Fruit fly (Drosophila melanogaster) whole organism, embryonic: Measurements from ENCODE around the gene Pino.

ENCODE experiments used
- Abd-B ChIP-seq: fragments of 200-800 bp; sonication (Bioruptor generic); optimal IDR thresholded peaks from 2 replicates; lab custom pipeline; 2018; ENCODE audit warnings: missing biosample characterization, mild to moderate bottlenecking, missing genetic modification characterization, moderate library complexity
- Bteb2 ChIP-seq: fragments of 200-800 bp; sonication (Bioruptor generic); optimal IDR thresholded peaks from 2 replicates; lab custom pipeline; 2016; ENCODE audit warnings: missing biosample characterization, missing genetic modification characterization
- CG10462 ChIP-seq: fragments of 200-800 bp; sonication (Bioruptor generic); optimal IDR thresholded peaks from 2 replicates; lab custom pipeline; 2016; ENCODE audit warnings: missing biosample characterization, missing genetic modification characterization
- CG10543 ChIP-seq: fragments of 200-800 bp; sonication (Bioruptor generic); optimal IDR thresholded peaks from 3 replicates; lab custom pipeline; 2017; ENCODE audit warnings: missing biosample characterization, mild to moderate bottlenecking, missing genetic modification characterization, moderate library complexity
- CG12744 ChIP-seq: fragments of 200-800 bp; sonication (Bioruptor generic); optimal IDR thresholded peaks from 2 replicates; lab custom pipeline; 2016; ENCODE audit warnings: missing biosample characterization, missing genetic modification characterization
- CG17359 ChIP-seq: fragments of 200-800 bp; sonication (Bioruptor generic); optimal IDR thresholded peaks from 3 replicates; lab custom pipeline; 2018; ENCODE audit warnings: missing biosample characterization, mild to moderate bottlenecking, missing genetic modification characterization, moderate library complexity
- CG18599 ChIP-seq: fragments of 200-800 bp; sonication (Bioruptor generic); optimal IDR thresholded peaks from 3 replicates; lab custom pipeline; 2017; ENCODE audit warnings: missing biosample characterization, missing genetic modification characterization, mild to moderate bottlenecking, moderate library complexity, missing genetic modification reagents
- CG18764 ChIP-seq: fragments of 200-800 bp; sonication (Bioruptor generic); optimal IDR thresholded peaks from 3 replicates; lab custom pipeline; 2016; ENCODE audit warnings: missing biosample characterization, missing genetic modification characterization
- CG2129 ChIP-seq: fragments of 200-800 bp; sonication (Bioruptor generic); IDR thresholded peaks from 2 replicates; pipeline ENCODE4 v1.3.6; 2022; ENCODE audit warnings: missing biosample characterization, missing genetic modification characterization; ENCODE audit not compliant: partially characterized antibody
- CG32772 ChIP-seq: fragments of 200-800 bp; sonication (Bioruptor generic); IDR thresholded peaks from 2 replicates; pipeline ENCODE4 v1.3.6; 2022; ENCODE audit warnings: missing biosample characterization, missing genetic modification characterization
- CG33213 ChIP-seq: fragments of 200-800 bp; sonication (Bioruptor generic); optimal IDR thresholded peaks from 3 replicates; lab custom pipeline; 2016; ENCODE audit warnings: missing biosample characterization, missing genetic modification characterization
- CG42726 ChIP-seq: fragments of 200-800 bp; sonication (Bioruptor generic); IDR thresholded peaks from 2 replicates; pipeline ENCODE4 v1.3.6; 2022; ENCODE audit warnings: missing biosample characterization, missing genetic modification characterization; ENCODE audit not compliant: partially characterized antibody
- CG4360 ChIP-seq: fragments of 200-800 bp; sonication (Bioruptor generic); IDR thresholded peaks from 2 replicates; pipeline ENCODE4 v1.3.6; 2022; ENCODE audit warnings: missing biosample characterization, missing genetic modification characterization
- CG5245 ChIP-seq: fragments of 200-800 bp; sonication (Bioruptor generic); optimal IDR thresholded peaks from 3 replicates; lab custom pipeline; 2016; ENCODE audit warnings: missing biosample characterization, missing genetic modification characterization
- CG5953 ChIP-seq: fragments of 200-800 bp; sonication (Bioruptor generic); IDR thresholded peaks from 2 replicates; pipeline ENCODE4 v1.3.6; 2022; ENCODE audit warnings: missing biosample characterization, missing genetic modification characterization
- CG7556 ChIP-seq: fragments of 200-800 bp; sonication (Bioruptor generic); optimal IDR thresholded peaks from 2 replicates; lab custom pipeline; 2017; ENCODE audit warnings: missing biosample characterization, mild to moderate bottlenecking, missing genetic modification characterization
- CG7786 ChIP-seq: fragments of 200-800 bp; sonication (Bioruptor generic); optimal IDR thresholded peaks from 2 replicates; lab custom pipeline; 2016; ENCODE audit warnings: missing biosample characterization, missing genetic modification characterization
- CG9609 ChIP-seq: fragments of 200-800 bp; sonication (Bioruptor generic); optimal IDR thresholded peaks from 3 replicates; lab custom pipeline; 2016; ENCODE audit warnings: missing biosample characterization, missing genetic modification characterization
- CG9932 ChIP-seq: fragments of 200-800 bp; sonication (Bioruptor generic); IDR thresholded peaks from 2 replicates; pipeline ENCODE4 v1.3.6; 2022; ENCODE audit warnings: missing biosample characterization, missing genetic modification characterization
- Dip2 ChIP-seq: fragments of 200-800 bp; sonication (Bioruptor generic); IDR thresholded peaks from 2 replicates; pipeline ENCODE4 v1.3.6; 2022; ENCODE audit warnings: missing biosample characterization, missing genetic modification characterization
- Ets65A ChIP-seq: fragments of 200-800 bp; sonication (Bioruptor generic); peaks from one replicate; lab custom pipeline; 2016; ENCODE audit warnings: missing biosample characterization, missing genetic modification characterization
- Gug ChIP-seq: fragments of 200-800 bp; sonication (Bioruptor generic); IDR thresholded peaks from 4 replicates; pipeline ENCODE4 v1.3.6; 2022; ENCODE audit warnings: missing biosample characterization, missing genetic modification characterization
- HmgZ ChIP-seq: fragments of 200-800 bp; sonication (Bioruptor generic); optimal IDR thresholded peaks from 2 replicates; lab custom pipeline; 2018; ENCODE audit warnings: missing biosample characterization, mild to moderate bottlenecking, missing genetic modification characterization
- Hr78 ChIP-seq, 2 experiments: fragments of 200-800 bp in 1 of 2; fragments of >200 bp in 1 of 2; sonication (Bioruptor generic) in 1 of 2; optimal IDR thresholded peaks; 2 replicates each; lab custom pipeline; 2017 to 2019; ENCODE audit warnings: missing biosample characterization in 2 of 2, missing genetic modification characterization in 2 of 2, mild to moderate bottlenecking in 1 of 2, moderate library complexity in 1 of 2
- NC2β ChIP-seq: fragments of 200-800 bp; sonication (Bioruptor generic); optimal IDR thresholded peaks from 2 replicates; lab custom pipeline; 2016; ENCODE audit warnings: missing biosample characterization, missing genetic modification characterization
- Poxn ChIP-seq: fragments of 200-800 bp; sonication (Bioruptor generic); IDR thresholded peaks from 2 replicates; pipeline ENCODE4 v1.3.6; 2022; ENCODE audit warnings: missing biosample characterization, missing genetic modification characterization
- Sin3A ChIP-seq: fragments of >200 bp; optimal IDR thresholded peaks from 2 replicates; lab custom pipeline; 2018
- Tbp ChIP-seq: fragments of >200 bp; optimal IDR thresholded peaks from 2 replicates; lab custom pipeline; 2018; ENCODE audit warnings: missing biosample characterization, missing genetic modification characterization
- aop ChIP-seq: fragments of 200-800 bp; sonication (Bioruptor generic); IDR thresholded peaks from 2 replicates; pipeline ENCODE4 v1.3.6; 2022; ENCODE audit warnings: missing biosample characterization, missing genetic modification characterization
- chn ChIP-seq: fragments of 200-800 bp; sonication (Bioruptor generic); optimal IDR thresholded peaks from 2 replicates; lab custom pipeline; 2016; ENCODE audit warnings: missing biosample characterization, missing genetic modification characterization
- da ChIP-seq: fragments of 200-800 bp; sonication (Bioruptor generic); optimal IDR thresholded peaks from 2 replicates; lab custom pipeline; 2016; ENCODE audit warnings: missing biosample characterization, missing genetic modification characterization
- dysf ChIP-seq: fragments of 200-800 bp; sonication (Bioruptor generic); IDR thresholded peaks from 3 replicates; pipeline ENCODE4 v1.3.6; 2022; ENCODE audit warnings: missing biosample characterization, missing genetic modification characterization
- ems ChIP-seq: fragments of 200-800 bp; sonication (Bioruptor generic); optimal IDR thresholded peaks from 3 replicates; lab custom pipeline; 2016; ENCODE audit warnings: missing biosample characterization, missing genetic modification characterization
- fd102C ChIP-seq: fragments of 200-800 bp; sonication (Bioruptor generic); optimal IDR thresholded peaks from 2 replicates; lab custom pipeline; 2018; ENCODE audit warnings: missing biosample characterization, mild to moderate bottlenecking, missing genetic modification characterization, moderate library complexity
- fu2 ChIP-seq: fragments of 200-800 bp; sonication (Bioruptor generic); optimal IDR thresholded peaks from 2 replicates; lab custom pipeline; 2016; ENCODE audit warnings: missing biosample characterization, missing genetic modification characterization
- gce ChIP-seq: fragments of 200-800 bp; sonication (Bioruptor generic); IDR thresholded peaks from 3 replicates; pipeline ENCODE4 v1.3.6; 2022; ENCODE audit warnings: missing biosample characterization, missing genetic modification characterization
- gfzf ChIP-seq: fragments of 200-800 bp; sonication (Bioruptor generic); optimal IDR thresholded peaks from 2 replicates; lab custom pipeline; 2016; ENCODE audit warnings: missing biosample characterization, mild to moderate bottlenecking, missing genetic modification characterization, moderate library complexity
- grau ChIP-seq: fragments of 200-800 bp; optimal IDR thresholded peaks from 3 replicates; lab custom pipeline; 2019; ENCODE audit warnings: missing biosample characterization, mild to moderate bottlenecking, missing genetic modification characterization, moderate library complexity
- gsb-n ChIP-seq: fragments of 200-800 bp; sonication (Bioruptor generic); optimal IDR thresholded peaks from 3 replicates; lab custom pipeline; 2018; ENCODE audit warnings: missing biosample characterization, mild to moderate bottlenecking, missing genetic modification characterization
- hb ChIP-seq: fragments of 200-800 bp; sonication (Bioruptor generic); IDR thresholded peaks from 3 replicates; pipeline ENCODE4 v1.3.6; 2022; ENCODE audit warnings: missing biosample characterization, missing genetic modification characterization; ENCODE audit not compliant: partially characterized antibody
- hkb ChIP-seq, 2 experiments: fragments of 200-800 bp in 1 of 2; fragments of >200 bp in 1 of 2; sonication (Bioruptor generic) in 1 of 2; IDR thresholded peaks in 1 of 2; optimal IDR thresholded peaks in 1 of 2; 2 replicates each; pipeline versions ENCODE4 v1.3.6 to Lab custom; 2017 to 2022; ENCODE audit warnings: missing biosample characterization in 1 of 2, missing genetic modification characterization in 1 of 2
- kah ChIP-seq: fragments of 200-800 bp; sonication (Bioruptor generic); optimal IDR thresholded peaks from 2 replicates; lab custom pipeline; 2018; ENCODE audit warnings: missing biosample characterization, mild to moderate bottlenecking, missing genetic modification characterization
- lilli ChIP-seq: fragments of 200-800 bp; sonication (Bioruptor generic); optimal IDR thresholded peaks from 3 replicates; lab custom pipeline; 2016; ENCODE audit warnings: missing biosample characterization, missing genetic modification characterization
- nmo ChIP-seq: fragments of 200-800 bp; sonication (Bioruptor generic); optimal IDR thresholded peaks from 2 replicates; lab custom pipeline; 2018; ENCODE audit warnings: missing biosample characterization, mild to moderate bottlenecking, missing genetic modification characterization, moderate library complexity
- pb ChIP-seq: fragments of 200-800 bp; sonication (Bioruptor generic); optimal IDR thresholded peaks from 3 replicates; lab custom pipeline; 2016; ENCODE audit warnings: missing biosample characterization, missing genetic modification characterization
- peb ChIP-seq: fragments of 200-800 bp; sonication (Bioruptor generic); IDR thresholded peaks from 2 replicates; pipeline ENCODE4 v1.3.6; 2022; ENCODE audit warnings: missing biosample characterization, missing genetic modification characterization
- pnt ChIP-seq: fragments of 200-800 bp; sonication (Bioruptor generic); optimal IDR thresholded peaks from 3 replicates; lab custom pipeline; 2016; ENCODE audit warnings: missing biosample characterization, missing genetic modification characterization
- ro ChIP-seq: fragments of 200-800 bp; sonication (Bioruptor generic); IDR thresholded peaks from 2 replicates; pipeline ENCODE4 v1.3.6; 2022; ENCODE audit warnings: missing biosample characterization, missing genetic modification characterization
- seq ChIP-seq: fragments of 200-800 bp; sonication (Bioruptor generic); IDR thresholded peaks from 2 replicates; pipeline ENCODE4 v1.3.6; 2022; ENCODE audit warnings: missing biosample characterization, missing genetic modification characterization
- slbo ChIP-seq: fragments of 200-800 bp; sonication (Bioruptor generic); IDR thresholded peaks from 2 replicates; pipeline ENCODE4 v1.3.6; 2022; ENCODE audit warnings: missing biosample characterization, missing genetic modification characterization
- sqz ChIP-seq: fragments of 200-800 bp; sonication (Bioruptor generic); optimal IDR thresholded peaks from 3 replicates; lab custom pipeline; 2018; ENCODE audit warnings: missing biosample characterization, mild to moderate bottlenecking, missing genetic modification characterization
- tgo ChIP-seq: fragments of 200-800 bp; sonication (Bioruptor generic); IDR thresholded peaks from 3 replicates; pipeline ENCODE4 v1.3.6; 2022; ENCODE audit warnings: missing biosample characterization, missing genetic modification characterization

The Pino gene

dm6 chr2L:1150554-1150953 lies 21.8 kb upstream of the Pino start, which contains the start of the genes Tfb4 and Vps29 (continued):
- TF ChIP-seq gce, result no peak; the same call in 2 of the 3 replicates
- TF ChIP-seq CG2129 (GFP tag; lab: Robert Waterston, UW), result peak; percentile 70
- peak; percentile 87 for TF ChIP-seq CG9932 (GFP tag; lab: Robert Waterston, UW)
- peak; percentile 49 for TF ChIP-seq fu2 (GFP tag; lab: Kevin White, UChicago)
- peak; percentile 69 for TF ChIP-seq slbo (GFP tag; lab: Robert Waterston, UW)
- TF ChIP-seq seq (GFP tag; lab: Robert Waterston, UW), result no peak
- peak; percentile 15; the same call in 1 of the 3 replicates for TF ChIP-seq dysf
- no peak for TF ChIP-seq CG5953
- no peak for TF ChIP-seq Abd-B
- TF ChIP-seq peb, result no peak
- TF ChIP-seq Sin3A (lab: Kevin White, UChicago), result no peak
- peak; percentile 94 for TF ChIP-seq hb
- TF ChIP-seq CG9609 (GFP tag; lab: Kevin White, UChicago), result no peak
- peak; percentile 94 for TF ChIP-seq Ets65A (GFP tag; lab: Kevin White, UChicago)
- no peak for TF ChIP-seq CG10462 (GFP tag; lab: Kevin White, UChicago)
- TF ChIP-seq pnt, result no peak
- TF ChIP-seq lilli, result peak; percentile 82
- TF ChIP-seq fd102C (GFP tag; lab: Kevin White, UChicago), result no peak
- no peak for TF ChIP-seq kah
- TF ChIP-seq CG18764 (GFP tag; lab: Kevin White, UChicago), result no peak
- 0 out of 3 replicates have a peak, but pooled peaks have one; percentile 14 for TF ChIP-seq tgo
- TF ChIP-seq CG10543 (GFP tag; lab: Kevin White, UChicago), result no peak
- TF ChIP-seq gfzf (GFP tag; lab: Kevin White, UChicago), result no peak
- no peak for TF ChIP-seq CG12744
- peak; percentile 60; the same call in 1 of the 4 replicates for TF ChIP-seq Gug (GFP tag; lab: Robert Waterston, UW)
- TF ChIP-seq aop, result no peak
- TF ChIP-seq nmo (GFP tag; lab: Kevin White, UChicago), result peak; percentile 3
- peak; percentile 12 for TF ChIP-seq NC2β (GFP tag; lab: Kevin White, UChicago)
- TF ChIP-seq da (GFP tag; lab: Kevin White, UChicago), result no peak
- TF ChIP-seq CG17359 (tag; lab: Kevin White, UChicago), result no peak
- peak; percentile 56 for TF ChIP-seq HmgZ (tag; lab: Kevin White, UChicago)
- peak; percentile 32 for TF ChIP-seq Bteb2 (GFP tag; lab: Kevin White, UChicago)
- no peak for TF ChIP-seq hkb (optimal IDR thresholded peaks at IDR 0.05; lab: Kevin White, UChicago)
- peak; percentile 61 for TF ChIP-seq hkb (GFP tag; IDR thresholded peaks at IDR 0.05; lab: Robert Waterston, UW)
- TF ChIP-seq ems (GFP tag; lab: Kevin White, UChicago), result peak; percentile 67
- TF ChIP-seq CG42726 (GFP tag; lab: Robert Waterston, UW), result peak; percentile 19; the same call in 1 of the 2 replicates
- TF ChIP-seq gsb-n (tag; lab: Kevin White, UChicago), result no peak
- peak; percentile 43 for TF ChIP-seq CG33213 (GFP tag; lab: Kevin White, UChicago)
- no peak for TF ChIP-seq pb (GFP tag; lab: Kevin White, UChicago)
- no peak for TF ChIP-seq CG7556
- TF ChIP-seq Dip2 (GFP tag; lab: Robert Waterston, UW), result no peak
- no peak for TF ChIP-seq Tbp (GFP tag; lab: Kevin White, UChicago)
- no peak for TF ChIP-seq CG4360 (GFP tag; lab: Robert Waterston, UW)
- no peak for TF ChIP-seq ro (GFP tag; lab: Robert Waterston, UW)
- TF ChIP-seq CG18599 (GFP tag; lab: Kevin White, UChicago), result peak; percentile 32
- no peak for TF ChIP-seq Poxn (GFP tag; lab: Robert Waterston, UW)
- peak; percentile 55 for TF ChIP-seq chn (GFP tag; lab: Kevin White, UChicago)
- TF ChIP-seq CG5245 (GFP tag; lab: Kevin White, UChicago), result peak; percentile 5
- TF ChIP-seq sqz (GFP tag; lab: Kevin White, UChicago), result no peak
- no peak for TF ChIP-seq Hr78 (GFP tag; optimal IDR thresholded peaks at IDR 0.05; lab: Kevin White, UChicago)
- TF ChIP-seq grau (tag; lab: Kevin White, UChicago), result no peak
- TF ChIP-seq CG7786 (GFP tag; lab: Kevin White, UChicago), result peak; percentile 56
- TF ChIP-seq CG32772 (GFP tag; lab: Robert Waterston, UW), result peak; percentile 12; the same call in 1 of the 2 replicates
